Worm (Caenorhabditis elegans): ENCODE data around the gene inpp-5K.
A peak's percentile ranks its signal among the peaks of the same experiment; 100 is the strongest.

The inpp-5K gene

ce11 chrIII:8163788-8164423 is 2.8 kb upstream of the inpp-5K start, which contains the start of gene prp-8 (continued):
- TF ChIP-seq ztf-11 (tag; optimal IDR thresholded peaks at IDR 0.05) (peak in 1 of 2 experiments; percentile 55), isw-1 (GFP tag; IDR thresholded peaks at IDR 0.05) (peak; percentile 89), ztf-4 (tag; optimal IDR thresholded peaks at IDR 0.05) (peak; percentile 69), zip-4 (GFP tag; optimal IDR thresholded peaks at IDR 0.05) (peak; percentile 10), ceh-82 (tag; optimal IDR thresholded peaks at IDR 0.05) (peak; percentile 82 to 96 (median 89)), egl-27 (tag; optimal IDR thresholded peaks at IDR 0.05) (no peak), nhr-85 (tag) (peak; percentile 85), fos-1 (tag; optimal IDR thresholded peaks at IDR 0.05) (peak; percentile 67), pqm-1 (tag; optimal IDR thresholded peaks at IDR 0.05) (no peak), efl-1 (optimal IDR thresholded peaks at IDR 0.05) (peak; percentile 85 to 93), efl-1 (GFP tag; optimal IDR thresholded peaks at IDR 0.05 in 1 of 2) (peak; percentile 92 to 99), nhr-84 (tag; optimal IDR thresholded peaks at IDR 0.05) (no peak), ces-1 (GFP tag; optimal IDR thresholded peaks at IDR 0.05) (no peak)

- TF ChIP-seq snpc-4 (tag; optimal IDR thresholded peaks at IDR 0.05): no peak
- no peak for TF ChIP-seq lin-39 (tag; optimal IDR thresholded peaks at IDR 0.05)
- TF ChIP-seq pax-3 (tag; optimal IDR thresholded peaks at IDR 0.05): no peak
- TF ChIP-seq lir-3 (tag; optimal IDR thresholded peaks at IDR 0.05; ENCODE audit: poor library complexity): no peak
- no peak for TF ChIP-seq C04F5.9 (tag; optimal IDR thresholded peaks at IDR 0.05)
- no peak for TF ChIP-seq Y116A8C.19 (tag; optimal IDR thresholded peaks at IDR 0.05; ENCODE audit: borderline replicate concordance)
- TF ChIP-seq fkh-8 (tag; optimal IDR thresholded peaks at IDR 0.05): no peak
- TF ChIP-seq hlh-4 (tag; optimal IDR thresholded peaks at IDR 0.05): no peak
- TF ChIP-seq ztf-11 (tag; optimal IDR thresholded peaks at IDR 0.05): no peak
- no peak for TF ChIP-seq grh-1 (GFP tag; IDR thresholded peaks at IDR 0.05)
- no peak for TF ChIP-seq sup-37 (GFP tag; optimal IDR thresholded peaks at IDR 0.05)
- no peak for TF ChIP-seq unc-130 (tag; optimal IDR thresholded peaks at IDR 0.05)
- TF ChIP-seq ceh-63 (GFP tag; optimal IDR thresholded peaks at IDR 0.05): no peak
- TF ChIP-seq lin-35 (GFP tag; optimal IDR thresholded peaks at IDR 0.05): no peak
Observed at ce11 chrIII:8163283-8163682, 2.1 kb upstream of the inpp-5K start, which contains the start of gene bath-42. Gene bath-42 (minus strand): TSS chrIII:8163383.

ce11 chrIII:8158140-8158786 is 2.9 kb downstream of the inpp-5K start, which contains the start of gene atg-13:
Gene atg-13 (minus strand): TSS chrIII:8158190.
- no peak for TF ChIP-seq mab-9 (GFP tag; IDR thresholded peaks at IDR 0.05)
- TF ChIP-seq pqm-1 (tag; optimal IDR thresholded peaks at IDR 0.05): no peak
- no peak for TF ChIP-seq nhr-84 (tag; optimal IDR thresholded peaks at IDR 0.05)
- no peak for TF ChIP-seq elt-2 (tag; optimal IDR thresholded peaks at IDR 0.05)
- TF ChIP-seq ama-1 (optimal IDR thresholded peaks at IDR 0.05): no peak
- TF ChIP-seq efl-1 (optimal IDR thresholded peaks at IDR 0.05): peak in 1 of 2 experiments; percentile 8
- TF ChIP-seq efl-1 (GFP tag; optimal IDR thresholded peaks at IDR 0.05 in 1 of 2): peak; percentile 6 to 73
- no peak for TF ChIP-seq ztf-11 (tag; optimal IDR thresholded peaks at IDR 0.05)
- peak; percentile 23 for TF ChIP-seq blmp-1 (tag; optimal IDR thresholded peaks at IDR 0.05)
- no peak for TF ChIP-seq nhr-12 (tag; optimal IDR thresholded peaks at IDR 0.05)
- peak in 1 of 2 experiments; percentile 18 for TF ChIP-seq lin-35 (GFP tag; optimal IDR thresholded peaks at IDR 0.05)
- TF ChIP-seq unc-98 (GFP tag; IDR thresholded peaks at IDR 0.05): no peak
- TF ChIP-seq lin-14 (GFP tag; optimal IDR thresholded peaks at IDR 0.05): peak; percentile 44
- TF ChIP-seq dsc-1 (tag; optimal IDR thresholded peaks at IDR 0.05): no peak
- TF ChIP-seq Y116A8C.19 (tag; optimal IDR thresholded peaks at IDR 0.05; ENCODE audit: borderline replicate concordance): no peak
- TF ChIP-seq ceh-8 (GFP tag; optimal IDR thresholded peaks at IDR 0.05): no peak
- TF ChIP-seq nhr-90 (tag; optimal IDR thresholded peaks at IDR 0.05; ENCODE audit: poor library complexity): no peak
- peak; percentile 2 for TF ChIP-seq rnt-1 (tag; optimal IDR thresholded peaks at IDR 0.05)
- TF ChIP-seq unc-86 (tag; optimal IDR thresholded peaks at IDR 0.05): no peak
- peak; percentile 56 for TF ChIP-seq nhr-71 (tag; optimal IDR thresholded peaks at IDR 0.05)
- peak; percentile 17 for TF ChIP-seq snu-23 (GFP tag; optimal IDR thresholded peaks at IDR 0.05)
- no peak for TF ChIP-seq aly-2 (tag; optimal IDR thresholded peaks at IDR 0.05)
- no peak for TF ChIP-seq C16A3.4 (tag; optimal IDR thresholded peaks at IDR 0.05)
- peak in 1 of 2 experiments; percentile 51 for TF ChIP-seq mdl-1 (tag; optimal IDR thresholded peaks at IDR 0.05)
- TF ChIP-seq nhr-19 (GFP tag; conservative IDR thresholded peaks at IDR 0.05): 0 out of 2 replicates have a peak, but pooled peaks have one; percentile 7
- no peak for TF ChIP-seq lsy-2 (tag; optimal IDR thresholded peaks at IDR 0.05)
- TF ChIP-seq hpl-2 (GFP tag; optimal IDR thresholded peaks at IDR 0.05): no peak
- TF ChIP-seq fos-1 (tag; optimal IDR thresholded peaks at IDR 0.05): no peak
- TF ChIP-seq ztf-4 (tag; optimal IDR thresholded peaks at IDR 0.05): no peak
- no peak for TF ChIP-seq nhr-28 (tag; optimal IDR thresholded peaks at IDR 0.05)
